Fruit fly (Drosophila melanogaster): ENCODE measurements around the gene CG13445.

Gene CG13445

DNA sequence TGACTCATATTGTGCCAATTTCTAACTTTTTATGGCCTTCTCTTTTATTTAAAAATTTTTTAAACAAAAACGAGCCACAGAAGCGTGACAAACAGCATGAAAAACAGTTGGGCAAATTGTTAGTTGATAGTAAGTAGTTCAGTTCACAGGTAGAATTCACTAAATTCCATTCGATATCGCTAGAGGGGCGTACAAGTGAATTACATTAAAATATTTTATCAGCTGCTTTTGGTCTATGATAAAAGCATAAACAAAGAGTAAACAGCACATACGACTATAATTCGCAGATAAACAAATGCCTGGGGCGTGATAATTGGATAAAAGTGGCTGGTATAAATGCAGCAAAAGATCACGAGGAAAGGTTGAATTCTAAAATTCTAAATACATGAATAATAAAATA, 4.7 kb downstream of the CG13445 start:
- no peak for TF ChIP-seq Smox (GFP tag; optimal IDR thresholded peaks at IDR 0.05)
- TF ChIP-seq pdm3 (GFP tag; optimal IDR thresholded peaks at IDR 0.05): no peak
- TF ChIP-seq fkh (GFP tag; optimal IDR thresholded peaks at IDR 0.05): peak; percentile 86
- TF ChIP-seq CG6808 (GFP tag; optimal IDR thresholded peaks at IDR 0.05): no peak
- TF ChIP-seq ss (GFP tag; optimal IDR thresholded peaks at IDR 0.05): no peak
- no peak for TF ChIP-seq CG3032 (tag; optimal IDR thresholded peaks at IDR 0.05)
- TF ChIP-seq cyc (GFP tag; optimal IDR thresholded peaks at IDR 0.05): no peak

DNA sequence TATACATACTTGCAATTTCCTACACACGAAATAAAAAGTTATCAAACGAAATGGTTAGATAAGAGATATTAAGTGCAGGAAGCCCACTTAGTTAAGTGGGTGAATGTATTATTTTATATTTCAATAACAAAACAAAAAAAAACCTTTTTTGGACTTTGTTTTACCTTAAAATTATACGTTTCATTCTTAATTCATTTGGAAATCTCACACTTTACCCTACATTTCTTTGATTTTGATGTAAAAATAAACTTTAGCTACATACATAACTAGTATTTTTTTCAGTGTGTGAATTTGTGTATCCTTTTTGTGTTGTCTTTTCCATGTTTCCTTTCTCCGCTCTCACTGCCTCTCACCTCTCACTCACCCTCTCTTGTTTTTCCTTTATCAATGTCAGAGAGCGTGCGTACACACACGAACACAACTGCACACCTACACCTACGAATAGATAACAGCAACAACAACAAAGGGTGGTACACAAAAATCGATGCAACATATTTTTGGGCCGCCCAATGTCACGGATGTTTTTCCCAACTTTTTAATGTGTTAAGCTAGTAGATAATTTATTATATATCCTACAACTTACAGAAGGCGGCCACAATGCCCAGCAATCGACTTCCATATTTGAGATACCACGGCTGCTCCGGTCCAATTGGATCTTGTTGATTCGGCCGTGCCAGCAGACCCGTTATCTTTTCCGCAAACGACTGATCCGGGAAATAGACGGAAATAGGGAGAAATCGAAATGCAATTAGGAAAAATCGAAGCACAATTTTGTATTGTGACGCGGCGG, 6.3 kb downstream of the CG13445 start:
- TF ChIP-seq CG10669 (GFP tag; optimal IDR thresholded peaks at IDR 0.05) (peak; percentile 91), ss (GFP tag; optimal IDR thresholded peaks at IDR 0.05) (peak; percentile 84 to 90), svp (GFP tag) (peak; percentile 95), Sox14 (GFP tag; optimal IDR thresholded peaks at IDR 0.05) (peak; percentile 94), CG11762 (GFP tag; optimal IDR thresholded peaks at IDR 0.05; ENCODE audit: insufficient read depth) (peak; percentile 96), CG3919 (GFP tag; optimal IDR thresholded peaks at IDR 0.05) (peak; percentile 96), CG6792 (GFP tag; optimal IDR thresholded peaks at IDR 0.05) (peak; percentile 95), achi (GFP tag; optimal IDR thresholded peaks at IDR 0.05) (peak; percentile 95), cyc (GFP tag; optimal IDR thresholded peaks at IDR 0.05) (peak; percentile 90), Met (GFP tag; optimal IDR thresholded peaks at IDR 0.05) (peak; percentile 94), dac (GFP tag; optimal IDR thresholded peaks at IDR 0.05) (peak; percentile 68), Eip78C (GFP tag) (peak; percentile 99), CG15336 (GFP tag; IDR thresholded peaks at IDR 0.05) (peak; percentile 93), Eip93F (GFP tag; optimal IDR thresholded peaks at IDR 0.05) (peak; percentile 30), Sox15 (GFP tag; optimal IDR thresholded peaks at IDR 0.05) (peak; percentile 87), lz (GFP tag; optimal IDR thresholded peaks at IDR 0.05) (peak; percentile 93), CG32006 (GFP tag; optimal IDR thresholded peaks at IDR 0.05) (peak; percentile 96), Sox102F (GFP tag; optimal IDR thresholded peaks at IDR 0.05) (peak; percentile 89), Eip75B (GFP tag; optimal IDR thresholded peaks at IDR 0.05) (peak; percentile 97), dsx (GFP tag; optimal IDR thresholded peaks at IDR 0.05; ENCODE audit: poor library complexity, severe bottlenecking) (peak; percentile 92), Hr38 (GFP tag; optimal IDR thresholded peaks at IDR 0.05) (no peak), CG16779 (tag; optimal IDR thresholded peaks at IDR 0.05) (no peak), CG8632 (GFP tag; optimal IDR thresholded peaks at IDR 0.05) (peak; percentile 95), Smox (GFP tag; optimal IDR thresholded peaks at IDR 0.05) (no peak), CG6276 (GFP tag; optimal IDR thresholded peaks at IDR 0.05) (no peak), CG6163 (GFP tag; IDR thresholded peaks at IDR 0.05) (peak; percentile 88; the same call in 2 of the 3 replicates), CG4318 (GFP tag; optimal IDR thresholded peaks at IDR 0.05) (peak; percentile 90), Ets21C (GFP tag; optimal IDR thresholded peaks at IDR 0.05) (peak; percentile 87), CG11294 (GFP tag; IDR thresholded peaks at IDR 0.05) (peak; percentile 78; the same call in 1 of the 2 replicates), fd59A (GFP tag; optimal IDR thresholded peaks at IDR 0.05) (peak; percentile 86), CG9139 (GFP tag; optimal IDR thresholded peaks at IDR 0.05) (peak; percentile 83), CG31627 (GFP tag; optimal IDR thresholded peaks at IDR 0.05) (peak; percentile 92), fd85E (GFP tag; optimal IDR thresholded peaks at IDR 0.05) (peak; percentile 75), Lpt (GFP tag; optimal IDR thresholded peaks at IDR 0.05) (peak; percentile 94), Hr39 (GFP tag; optimal IDR thresholded peaks at IDR 0.05) (no peak), CG6808 (GFP tag; optimal IDR thresholded peaks at IDR 0.05) (peak; percentile 83), CG1621 (tag; optimal IDR thresholded peaks at IDR 0.05) (peak; percentile 81), salr (GFP tag; optimal IDR thresholded peaks at IDR 0.05) (peak in 1 of 2 experiments; percentile 95), CG11902 (GFP tag; optimal IDR thresholded peaks at IDR 0.05) (peak; percentile 75), Ets96B (tag; optimal IDR thresholded peaks at IDR 0.05) (peak; percentile 92), CG34406 (GFP tag; optimal IDR thresholded peaks at IDR 0.05) (peak; percentile 95), topi (GFP tag; optimal IDR thresholded peaks at IDR 0.05) (peak; percentile 95), vri (GFP tag; optimal IDR thresholded peaks at IDR 0.05) (peak; percentile 67), Gug (GFP tag; IDR thresholded peaks at IDR 0.05) (peak; percentile 88), CG7368 (GFP tag; optimal IDR thresholded peaks at IDR 0.05) (peak; percentile 91)

All from whole organism, prepupa.